Worm (Caenorhabditis elegans) whole organism, midembryonic: ENCODE measurements around the gene syx-4.

Source experiments
- T22C8.4 ChIP-seq: fragments of 200-800 bp; sonication (Bioruptor generic); IDR thresholded peaks from 2 replicates; pipeline ENCODE4 v1.3.6; 2022; ENCODE audit warnings: missing genetic modification characterization, missing compliant biosample characterization
- cog-1 ChIP-seq: sonication (generic microtip); optimal IDR thresholded peaks from 2 replicates; lab custom pipeline; 2016; ENCODE audit warnings: missing genetic modification characterization, missing compliant biosample characterization
- flt-1 ChIP-seq: fragments of 200-800 bp; sonication (Bioruptor generic); IDR thresholded peaks from 2 replicates; pipeline ENCODE4 v1.3.6; 2022; ENCODE audit warnings: missing genetic modification characterization, missing compliant biosample characterization
- klf-2 ChIP-seq: fragments of 200-800 bp; sonication (Bioruptor generic); conservative IDR thresholded peaks from 2 replicates; pipeline ENCODE4 v1.3.6; 2022; ENCODE audit warnings: missing genetic modification reagents, missing genetic modification characterization, missing compliant biosample characterization
- med-1 ChIP-seq: sonication (generic microtip); optimal IDR thresholded peaks from 2 replicates; lab custom pipeline; 2017; ENCODE audit warnings: missing genetic modification characterization, mild to moderate bottlenecking, missing compliant biosample characterization, antibody characterized with exemption, missing genetic modification reagents; ENCODE audit not compliant: insufficient read depth
- ref-1 ChIP-seq: fragments of 200-800 bp; sonication (Bioruptor generic); conservative IDR thresholded peaks from 2 replicates; pipeline ENCODE4 v1.3.6; 2022; ENCODE audit warnings: missing genetic modification reagents, missing genetic modification characterization, missing compliant biosample characterization
- tab-1 ChIP-seq: fragments of 200-800 bp; sonication (Bioruptor generic); IDR thresholded peaks from 2 replicates; pipeline ENCODE4 v1.3.6; 2022; ENCODE audit warnings: missing genetic modification characterization, missing compliant biosample characterization
- ztf-23 ChIP-seq: fragments of 200-800 bp; sonication (Bioruptor generic); IDR thresholded peaks from 2 replicates; pipeline ENCODE4 v1.3.6; 2022; ENCODE audit warnings: missing genetic modification reagents, missing genetic modification characterization, missing compliant biosample characterization
- ztf-29 ChIP-seq: fragments of 200-800 bp; sonication (Bioruptor generic); IDR thresholded peaks from 2 replicates; pipeline ENCODE4 v1.3.6; 2022; ENCODE audit warnings: missing genetic modification reagents, missing genetic modification characterization, missing compliant biosample characterization

The syx-4 gene

DNA sequence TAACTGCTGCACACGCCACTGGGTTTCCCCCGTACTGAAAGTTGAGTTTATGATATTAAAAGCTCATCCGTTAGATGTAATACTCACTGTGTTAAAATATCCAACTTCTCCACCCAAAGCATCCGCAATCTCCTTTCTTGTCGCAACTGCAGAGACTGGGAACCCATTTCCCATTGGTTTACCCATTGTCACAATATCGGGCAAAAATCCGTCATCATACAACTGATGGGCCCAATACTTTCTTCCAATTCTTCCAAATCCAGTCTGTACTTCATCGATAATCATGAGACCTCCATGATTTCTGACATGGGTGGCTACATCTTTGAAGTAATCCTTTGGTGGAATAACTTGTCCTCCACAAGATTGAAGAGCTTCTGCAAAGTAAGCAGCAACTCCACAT is 7.2 kb upstream of the syx-4 start:
- TF ChIP-seq klf-2 (GFP tag; lab: Robert Waterston, UW) (no peak), ztf-23 (GFP tag; lab: Robert Waterston, UW) (no peak), med-1 (GFP tag; lab: Kevin White, UChicago) (no peak), tab-1 (GFP tag; lab: Robert Waterston, UW) (no peak), flt-1 (GFP tag; lab: Robert Waterston, UW) (no peak), T22C8.4 (GFP tag; lab: Robert Waterston, UW) (no peak), ztf-29 (GFP tag; lab: Robert Waterston, UW) (no peak), ref-1 (no peak), cog-1 (tag; lab: Kevin White, UChicago) (no peak)

DNA sequence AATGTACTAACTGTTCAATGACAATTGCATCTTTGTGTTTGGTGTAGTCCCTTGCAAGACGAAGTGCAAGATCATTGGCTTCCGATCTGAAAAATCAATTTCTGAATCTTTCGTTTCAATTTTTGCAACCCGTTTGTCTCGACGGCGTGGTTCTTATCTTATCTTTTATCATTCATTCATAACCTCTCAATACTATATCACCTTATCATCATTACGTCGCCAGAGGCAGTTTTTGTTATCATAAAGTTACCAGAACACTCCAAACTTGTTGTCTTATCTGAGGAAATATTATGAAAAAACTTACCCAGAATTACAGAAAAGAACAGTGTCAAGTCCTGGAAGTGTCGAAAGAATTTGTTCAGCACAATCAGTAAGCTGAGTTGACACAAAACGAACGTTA is 6.5 kb upstream of the syx-4 start:
- TF ChIP-seq klf-2 (GFP tag; lab: Robert Waterston, UW) (no peak), tab-1 (GFP tag; lab: Robert Waterston, UW) (no peak), med-1 (GFP tag; lab: Kevin White, UChicago) (no peak), ztf-29 (GFP tag; lab: Robert Waterston, UW) (no peak), ztf-23 (GFP tag; lab: Robert Waterston, UW) (no peak), cog-1 (tag; lab: Kevin White, UChicago) (no peak), ref-1 (no peak), T22C8.4 (GFP tag; lab: Robert Waterston, UW) (no peak), flt-1 (GFP tag; lab: Robert Waterston, UW) (no peak)

DNA sequence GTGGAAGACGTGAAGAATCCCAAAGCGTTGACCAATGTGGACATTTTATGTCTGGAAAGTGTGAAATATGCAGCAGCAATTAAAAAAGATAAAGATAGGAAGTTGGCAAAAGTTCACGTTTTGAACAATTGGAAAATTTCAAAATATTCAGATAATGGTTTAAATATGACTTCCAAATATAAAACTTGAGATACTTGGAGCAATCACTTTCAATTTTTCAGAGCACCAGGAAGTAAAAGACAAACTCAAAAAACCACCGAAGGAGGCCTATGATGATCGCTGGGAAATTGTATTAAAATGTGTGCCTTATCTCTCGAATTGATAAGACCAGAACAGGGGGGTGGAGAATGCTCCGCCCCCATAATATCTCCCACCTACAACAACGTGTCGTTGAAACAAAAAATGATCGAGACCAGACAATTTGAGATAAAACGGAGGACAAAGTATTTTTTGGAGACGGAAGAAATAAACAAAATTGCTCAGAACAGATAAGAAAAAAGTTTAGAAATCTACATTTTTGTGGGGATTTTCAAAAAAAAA is 5.3 kb upstream of the syx-4 start, which contains the start of gene eppl-1:
Gene eppl-1 (minus strand): TSS at position 51 of the 540 bp plus-strand sequence.
- TF ChIP-seq med-1 (GFP tag; lab: Kevin White, UChicago), result no peak
- TF ChIP-seq ztf-29 (GFP tag; lab: Robert Waterston, UW), result no peak
- TF ChIP-seq tab-1 (GFP tag; lab: Robert Waterston, UW), result no peak
- no peak for TF ChIP-seq T22C8.4 (GFP tag; lab: Robert Waterston, UW)
- no peak for TF ChIP-seq ref-1
- TF ChIP-seq ztf-23 (GFP tag; lab: Robert Waterston, UW), result no peak
- no peak for TF ChIP-seq flt-1 (GFP tag; lab: Robert Waterston, UW)
- no peak for TF ChIP-seq cog-1 (tag; lab: Kevin White, UChicago)
- TF ChIP-seq klf-2 (GFP tag; lab: Robert Waterston, UW), result no peak

DNA sequence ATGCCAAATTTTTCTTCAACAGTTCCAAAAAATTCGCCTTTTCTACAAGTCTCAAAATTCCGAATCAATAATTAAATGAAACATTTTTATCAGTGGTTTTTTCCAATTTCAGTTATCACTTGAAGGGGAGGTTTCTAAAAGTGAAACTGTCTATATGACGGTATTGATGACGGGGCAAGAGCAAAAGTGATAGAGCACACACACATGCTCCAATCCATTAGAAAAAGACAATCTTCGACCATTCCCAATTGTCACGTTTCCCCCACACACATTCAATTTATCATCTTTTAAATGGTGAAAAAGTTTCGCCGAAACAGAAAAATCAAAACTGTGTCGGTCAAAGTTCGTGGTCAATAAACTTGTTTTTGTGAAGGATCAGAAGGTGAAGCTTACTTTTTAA is 3.9 kb upstream of the syx-4 start:
- TF ChIP-seq ztf-29 (GFP tag; lab: Robert Waterston, UW), result no peak
- TF ChIP-seq flt-1 (GFP tag; lab: Robert Waterston, UW), result no peak
- TF ChIP-seq T22C8.4 (GFP tag; lab: Robert Waterston, UW), result no peak
- TF ChIP-seq klf-2 (GFP tag; lab: Robert Waterston, UW), result no peak
- no peak for TF ChIP-seq ztf-23 (GFP tag; lab: Robert Waterston, UW)

DNA sequence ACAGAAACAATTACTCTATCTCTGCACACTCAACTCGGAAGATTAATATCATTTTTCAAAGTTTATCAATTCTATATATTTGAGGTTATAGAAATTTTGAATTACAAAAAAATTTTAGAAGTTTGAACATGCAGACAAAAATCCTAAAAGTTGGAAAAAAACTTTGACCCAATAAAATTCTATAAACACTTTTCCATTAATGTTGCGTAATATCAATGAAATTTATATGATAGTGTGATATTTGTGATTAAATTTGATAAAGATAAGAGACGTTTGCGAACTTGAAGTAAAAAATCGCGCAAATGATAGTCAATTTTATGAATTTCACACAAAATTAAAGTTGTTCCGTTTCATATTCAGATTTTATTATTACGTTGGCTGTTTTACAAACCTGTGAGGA is 3.0 kb upstream of the syx-4 start:
- TF ChIP-seq flt-1 (GFP tag; lab: Robert Waterston, UW) (no peak), ztf-23 (GFP tag; lab: Robert Waterston, UW) (no peak)

DNA sequence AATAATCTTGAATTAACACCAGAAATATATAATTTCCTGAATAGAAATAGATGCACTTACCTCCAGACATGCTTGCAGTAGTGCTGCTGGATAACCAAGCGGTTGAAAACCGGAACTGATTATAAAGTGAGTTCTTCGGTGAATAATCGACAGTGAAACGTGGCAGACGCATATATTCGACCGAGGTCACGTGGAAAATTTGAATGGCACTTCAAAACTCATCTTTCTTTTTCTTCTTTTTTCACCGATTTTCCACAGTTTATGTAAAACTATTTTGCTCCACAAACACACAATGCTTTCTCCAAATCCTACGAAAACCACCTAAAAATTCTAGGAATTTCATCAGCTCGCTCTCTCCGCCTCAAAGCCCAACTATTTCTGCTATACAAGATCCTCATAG is 3.1 kb downstream of the syx-4 start, which contains the start of gene ant-1.4:
Gene ant-1.4 (minus strand): TSS at position 101 of the 400 bp plus-strand sequence.
- TF ChIP-seq cog-1 (tag; lab: Kevin White, UChicago) (no peak), klf-2 (GFP tag; lab: Robert Waterston, UW) (no peak), ztf-29 (GFP tag; lab: Robert Waterston, UW) (no peak), T22C8.4 (GFP tag; lab: Robert Waterston, UW) (no peak), ztf-23 (GFP tag; lab: Robert Waterston, UW) (no peak), ref-1 (no peak), flt-1 (GFP tag; lab: Robert Waterston, UW) (no peak), med-1 (GFP tag; lab: Kevin White, UChicago) (no peak), tab-1 (GFP tag; lab: Robert Waterston, UW) (no peak)

DNA sequence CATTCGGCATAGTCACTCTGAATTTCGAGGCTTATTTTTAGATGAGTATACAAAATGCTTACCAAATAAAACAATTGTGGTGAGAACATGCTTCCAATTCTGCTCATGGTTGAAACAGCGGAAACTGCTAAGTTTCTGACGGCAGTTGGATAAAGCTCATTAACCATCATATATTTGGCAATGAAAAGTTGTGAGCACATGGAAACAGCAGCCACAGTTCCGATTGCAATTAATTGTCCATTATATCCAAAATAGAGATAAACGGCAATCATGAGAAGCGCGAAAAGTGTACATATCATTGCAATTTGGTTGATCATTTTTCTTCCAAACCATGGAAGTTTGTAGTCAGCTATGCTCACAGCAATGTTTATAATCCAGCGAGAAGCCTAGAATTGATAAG is 4.1 kb downstream of the syx-4 start:
- TF ChIP-seq klf-2 (GFP tag; lab: Robert Waterston, UW), result no peak
- no peak for TF ChIP-seq ztf-29 (GFP tag; lab: Robert Waterston, UW)
- TF ChIP-seq cog-1 (tag; lab: Kevin White, UChicago), result no peak
- TF ChIP-seq ztf-23 (GFP tag; lab: Robert Waterston, UW), result no peak
- TF ChIP-seq med-1 (GFP tag; lab: Kevin White, UChicago), result no peak
- no peak for TF ChIP-seq tab-1 (GFP tag; lab: Robert Waterston, UW)
- TF ChIP-seq flt-1 (GFP tag; lab: Robert Waterston, UW), result no peak
- no peak for TF ChIP-seq T22C8.4 (GFP tag; lab: Robert Waterston, UW)
- no peak for TF ChIP-seq ref-1

DNA sequence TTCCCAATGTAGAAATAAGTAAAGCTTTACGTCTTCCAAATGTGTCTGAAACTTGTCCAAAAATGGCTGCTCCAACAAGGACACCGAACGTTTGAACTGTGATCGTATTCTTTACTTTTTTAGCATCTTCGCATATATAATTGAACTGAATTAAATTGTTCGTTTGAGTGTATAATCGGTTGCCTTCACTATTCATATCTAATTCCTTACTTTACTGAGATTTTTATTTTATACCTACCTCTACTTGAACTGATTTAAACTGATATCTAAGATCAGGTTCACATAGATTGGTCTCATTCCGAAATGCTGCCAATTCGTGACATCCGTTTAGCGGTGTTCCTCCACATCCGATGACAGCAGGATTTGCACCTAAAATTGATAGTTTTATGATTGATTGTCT is 5.3 kb downstream of the syx-4 start:
- TF ChIP-seq tab-1 (GFP tag; lab: Robert Waterston, UW) (no peak), klf-2 (GFP tag; lab: Robert Waterston, UW) (no peak), med-1 (GFP tag; lab: Kevin White, UChicago) (no peak), flt-1 (GFP tag; lab: Robert Waterston, UW) (no peak), cog-1 (tag; lab: Kevin White, UChicago) (no peak), T22C8.4 (GFP tag; lab: Robert Waterston, UW) (no peak), ref-1 (no peak), ztf-29 (GFP tag; lab: Robert Waterston, UW) (no peak), ztf-23 (GFP tag; lab: Robert Waterston, UW) (no peak)

DNA sequence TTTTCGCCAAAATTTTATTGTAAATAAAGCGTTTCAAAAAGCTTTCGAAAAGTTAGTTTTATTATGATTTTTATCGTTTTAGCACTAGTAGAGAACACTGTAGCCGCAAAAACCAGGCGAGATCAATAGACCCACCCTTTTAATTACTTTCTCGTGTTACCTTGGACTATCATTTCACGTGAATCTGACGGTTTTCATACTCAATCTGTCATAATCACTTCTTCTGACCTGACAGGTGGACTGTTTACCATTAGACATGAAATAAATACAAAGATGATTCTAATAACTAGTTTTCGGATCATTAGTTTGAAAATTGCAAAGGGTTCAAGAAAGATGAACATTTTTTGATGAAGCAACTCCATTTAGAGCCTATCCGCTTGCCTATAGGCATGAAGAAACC is 6.0 kb downstream of the syx-4 start:
- TF ChIP-seq klf-2 (GFP tag; lab: Robert Waterston, UW) (no peak), flt-1 (GFP tag; lab: Robert Waterston, UW) (no peak), cog-1 (tag; lab: Kevin White, UChicago) (no peak), ztf-29 (GFP tag; lab: Robert Waterston, UW) (no peak), ztf-23 (GFP tag; lab: Robert Waterston, UW) (no peak), ref-1 (no peak), med-1 (GFP tag; lab: Kevin White, UChicago) (no peak), T22C8.4 (GFP tag; lab: Robert Waterston, UW) (no peak), tab-1 (GFP tag; lab: Robert Waterston, UW) (no peak)
